Fruit fly (Drosophila melanogaster) ovary, adult (tissue): ENCODE results near the gene CG7742.

Experiments used
- CG17801 ChIP-seq: fragments of 200-800 bp; optimal IDR thresholded peaks from 2 replicates; lab custom pipeline; 2019; ENCODE audit warnings: missing biosample characterization, mild to moderate bottlenecking, missing genetic modification characterization, moderate library complexity; ENCODE audit not compliant: partially characterized antibody

The CG7742 gene

dm6 chr2L:5197200-5197599 lies 17.7 kb downstream of the CG7742 start:
- no peak for TF ChIP-seq CG17801 (GFP tag; lab: Kevin White, UChicago)

DNA sequence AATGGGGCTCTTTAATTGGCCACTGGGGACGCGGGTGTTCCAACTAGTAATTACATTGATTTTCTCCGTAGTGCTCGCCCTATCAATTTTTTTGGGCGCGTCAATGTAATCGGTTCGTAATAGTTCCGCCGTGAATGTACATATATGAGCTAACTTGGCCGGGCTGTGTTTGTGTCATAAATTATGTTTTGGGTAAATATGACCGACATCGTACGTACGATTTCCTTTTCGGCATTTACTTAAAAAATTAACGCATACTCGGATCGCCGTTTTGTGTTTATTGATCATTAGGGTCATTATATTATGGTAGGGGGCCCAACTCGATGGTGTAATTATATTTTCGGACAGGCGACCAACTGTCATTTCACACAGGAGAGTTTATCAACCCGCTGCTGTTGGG lies 18.2 kb downstream of the CG7742 start:
- no peak for TF ChIP-seq CG17801 (GFP tag; lab: Kevin White, UChicago)

DNA sequence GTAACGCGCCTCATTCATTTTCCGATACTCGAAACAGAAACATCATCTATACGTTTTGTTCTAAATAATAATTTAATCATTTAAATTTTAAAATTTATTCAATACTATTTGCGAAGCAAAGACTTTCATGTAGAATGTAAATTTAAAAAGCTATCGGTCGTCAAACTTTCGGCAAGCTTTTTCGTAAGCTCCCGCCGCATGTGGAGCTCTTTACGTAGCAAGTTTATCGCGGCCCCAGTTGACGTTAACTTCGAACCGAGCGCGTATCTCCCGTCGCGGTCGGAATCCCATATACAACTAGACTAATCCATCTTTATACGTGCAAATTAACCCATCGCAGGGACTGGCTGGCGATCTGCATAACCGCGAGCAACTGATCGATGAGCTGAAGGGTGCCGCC lies 19.2 kb downstream of the CG7742 start:
- TF ChIP-seq CG17801 (GFP tag; lab: Kevin White, UChicago), result no peak

DNA sequence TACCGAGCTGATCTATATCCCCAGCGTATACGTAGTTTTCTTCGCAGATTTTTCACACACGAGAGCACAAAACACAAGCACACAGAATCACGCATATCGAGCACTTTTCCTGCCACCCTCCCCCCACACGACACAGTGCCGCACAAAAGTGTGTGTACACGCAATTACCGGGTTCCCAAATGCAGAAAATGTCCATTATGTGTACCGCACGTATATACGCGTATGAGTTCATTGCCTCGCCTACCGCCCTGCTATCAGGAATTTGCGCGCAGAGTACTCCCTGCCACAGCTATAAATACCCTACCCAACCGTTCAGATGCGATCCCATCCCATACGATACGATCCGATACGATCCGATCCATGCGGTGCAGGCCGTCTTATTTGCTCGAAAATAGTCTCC lies 28.3 kb downstream of the CG7742 start:
- no peak for TF ChIP-seq CG17801 (GFP tag; lab: Kevin White, UChicago)
